Worm (Caenorhabditis elegans) whole organism, midembryonic: Measurements from ENCODE around the gene irld-67.

Experiments
- T22C8.4 ChIP-seq: fragments of 200-800 bp; sonication (Bioruptor generic); IDR thresholded peaks from 2 replicates; pipeline ENCODE4 v1.3.6; 2022; ENCODE audit warnings: missing genetic modification characterization, missing compliant biosample characterization
- cog-1 ChIP-seq: sonication (generic microtip); optimal IDR thresholded peaks from 2 replicates; lab custom pipeline; 2016; ENCODE audit warnings: missing genetic modification characterization, missing compliant biosample characterization
- flt-1 ChIP-seq: fragments of 200-800 bp; sonication (Bioruptor generic); IDR thresholded peaks from 2 replicates; pipeline ENCODE4 v1.3.6; 2022; ENCODE audit warnings: missing genetic modification characterization, missing compliant biosample characterization
- ref-1 ChIP-seq: fragments of 200-800 bp; sonication (Bioruptor generic); conservative IDR thresholded peaks from 2 replicates; pipeline ENCODE4 v1.3.6; 2022; ENCODE audit warnings: missing genetic modification reagents, missing genetic modification characterization, missing compliant biosample characterization
- tab-1 ChIP-seq: fragments of 200-800 bp; sonication (Bioruptor generic); IDR thresholded peaks from 2 replicates; pipeline ENCODE4 v1.3.6; 2022; ENCODE audit warnings: missing genetic modification characterization, missing compliant biosample characterization
- ztf-23 ChIP-seq: fragments of 200-800 bp; sonication (Bioruptor generic); IDR thresholded peaks from 2 replicates; pipeline ENCODE4 v1.3.6; 2022; ENCODE audit warnings: missing genetic modification reagents, missing genetic modification characterization, missing compliant biosample characterization
- ztf-29 ChIP-seq: fragments of 200-800 bp; sonication (Bioruptor generic); IDR thresholded peaks from 2 replicates; pipeline ENCODE4 v1.3.6; 2022; ENCODE audit warnings: missing genetic modification reagents, missing genetic modification characterization, missing compliant biosample characterization

DNA sequence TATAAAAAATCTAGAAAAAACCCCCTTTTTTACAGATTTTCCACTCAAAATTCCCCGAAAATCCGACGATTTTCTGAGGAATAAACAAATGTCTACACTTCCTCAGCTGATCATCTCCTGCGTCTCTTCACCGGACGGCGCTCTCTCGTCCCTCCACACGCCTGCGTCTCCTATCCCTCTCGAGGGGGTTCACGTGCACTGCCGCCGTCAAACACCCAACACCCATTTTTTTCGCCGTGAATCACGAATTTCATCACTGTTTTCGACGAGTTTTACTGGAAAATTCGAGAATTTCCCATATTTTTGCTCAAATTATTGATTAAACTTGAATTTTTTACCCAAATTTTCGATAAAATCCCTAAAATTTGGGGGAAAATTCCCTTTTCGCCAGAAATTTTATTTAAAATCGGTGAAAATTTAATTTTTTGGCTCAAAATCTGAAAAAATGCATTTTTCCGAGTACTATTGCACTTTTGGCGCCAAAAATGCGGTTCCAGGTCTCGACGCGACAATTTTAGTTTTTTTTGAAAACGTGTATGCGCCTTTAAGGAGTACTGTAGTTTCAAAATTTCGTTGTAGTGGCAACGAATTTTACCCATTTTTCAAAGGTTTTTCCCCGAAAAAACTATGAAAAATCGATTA is 13.3 kb downstream of the irld-67 start:
- TF ChIP-seq ztf-23 (GFP tag; lab: Robert Waterston, UW) = no peak
- no peak for TF ChIP-seq flt-1 (GFP tag; lab: Robert Waterston, UW)
- no peak for TF ChIP-seq ref-1 (GFP tag; lab: Robert Waterston, UW)
- no peak for TF ChIP-seq ztf-29
- no peak for TF ChIP-seq tab-1 (GFP tag; lab: Robert Waterston, UW)
- no peak for TF ChIP-seq cog-1
- no peak for TF ChIP-seq T22C8.4 (GFP tag; lab: Robert Waterston, UW)
